Fruit fly (Drosophila melanogaster): ENCODE results near the gene CG7884.

Gene CG7884

dm6 chrX:19225304-19225640, 4.8 kb downstream of the CG7884 start:
- TF ChIP-seq Hr96 (GFP tag; optimal IDR thresholded peaks at IDR 0.05) (no peak), CG12768 (GFP tag; optimal IDR thresholded peaks at IDR 0.05) (no peak), CG33017 (tag; optimal IDR thresholded peaks at IDR 0.05) (no peak), Crg-1 (GFP tag; optimal IDR thresholded peaks at IDR 0.05) (no peak), CG5204 (GFP tag; optimal IDR thresholded peaks at IDR 0.05) (no peak), CG1620 (GFP tag; optimal IDR thresholded peaks at IDR 0.05) (no peak), CG7101 (tag; optimal IDR thresholded peaks at IDR 0.05) (no peak), CG14711 (tag; optimal IDR thresholded peaks at IDR 0.05) (no peak), bab1 (GFP tag; optimal IDR thresholded peaks at IDR 0.05) (no peak), cic (GFP tag; optimal IDR thresholded peaks at IDR 0.05) (no peak), cnc (optimal IDR thresholded peaks at IDR 0.05) (no peak), kay (GFP tag; ENCODE audit: borderline replicate concordance) (no peak), toe (GFP tag; optimal IDR thresholded peaks at IDR 0.05) (no peak), tj (GFP tag; optimal IDR thresholded peaks at IDR 0.05) (no peak), Clk (GFP tag; optimal IDR thresholded peaks at IDR 0.05) (no peak)

- TF ChIP-seq kay (GFP tag; ENCODE audit: borderline replicate concordance) (no peak), cic (GFP tag; optimal IDR thresholded peaks at IDR 0.05) (no peak), Clk (GFP tag; optimal IDR thresholded peaks at IDR 0.05) (no peak), Mnt (GFP tag; optimal IDR thresholded peaks at IDR 0.05) (no peak), Crg-1 (GFP tag; optimal IDR thresholded peaks at IDR 0.05) (no peak), Hr96 (GFP tag; optimal IDR thresholded peaks at IDR 0.05) (no peak), CG1620 (GFP tag; optimal IDR thresholded peaks at IDR 0.05) (no peak), CG7101 (tag; optimal IDR thresholded peaks at IDR 0.05) (no peak), CG12768 (GFP tag; optimal IDR thresholded peaks at IDR 0.05) (no peak), CG7045 (GFP tag; optimal IDR thresholded peaks at IDR 0.05) (no peak)
Measured at dm6 chrX:19229855-19230433, 9.5 kb downstream of the CG7884 start.

dm6 chrX:19238613-19239012, 18.2 kb downstream of the CG7884 start:
- TF ChIP-seq Clk (GFP tag; optimal IDR thresholded peaks at IDR 0.05) (no peak), CG11617 (GFP tag; optimal IDR thresholded peaks at IDR 0.05) (no peak), CG7045 (GFP tag; optimal IDR thresholded peaks at IDR 0.05) (no peak), Crg-1 (GFP tag; optimal IDR thresholded peaks at IDR 0.05) (no peak), cnc (optimal IDR thresholded peaks at IDR 0.05) (no peak), CG1620 (GFP tag; optimal IDR thresholded peaks at IDR 0.05) (no peak), Mnt (GFP tag; optimal IDR thresholded peaks at IDR 0.05) (no peak), pad (GFP tag; optimal IDR thresholded peaks at IDR 0.05) (no peak), CG14711 (tag; optimal IDR thresholded peaks at IDR 0.05) (no peak), CG12768 (GFP tag; optimal IDR thresholded peaks at IDR 0.05) (no peak)

dm6 chrX:19239365-19239764, 18.9 kb downstream of the CG7884 start:
- TF ChIP-seq Crg-1 (GFP tag; optimal IDR thresholded peaks at IDR 0.05) (no peak), CG11617 (GFP tag; optimal IDR thresholded peaks at IDR 0.05) (no peak), pad (GFP tag; optimal IDR thresholded peaks at IDR 0.05) (no peak), tj (GFP tag; optimal IDR thresholded peaks at IDR 0.05) (no peak), kay (GFP tag; ENCODE audit: borderline replicate concordance) (no peak), CG7101 (tag; optimal IDR thresholded peaks at IDR 0.05) (no peak), Hr96 (GFP tag; optimal IDR thresholded peaks at IDR 0.05) (no peak), cic (GFP tag; optimal IDR thresholded peaks at IDR 0.05) (no peak)

dm6 chrX:19240230-19240839, 19.9 kb downstream of the CG7884 start:
- TF ChIP-seq Mnt (GFP tag; optimal IDR thresholded peaks at IDR 0.05) (peak; percentile 59), Clk (GFP tag; optimal IDR thresholded peaks at IDR 0.05) (no peak)

- TF ChIP-seq Crg-1 (GFP tag; optimal IDR thresholded peaks at IDR 0.05) (no peak), cic (GFP tag; optimal IDR thresholded peaks at IDR 0.05) (peak; percentile 33)
Measured at dm6 chrX:19241790-19242373, 21.5 kb downstream of the CG7884 start, which contains the start of gene CG14196. CG14196 (minus strand) TSS chrX:19241840.

- TF ChIP-seq pad (GFP tag; optimal IDR thresholded peaks at IDR 0.05) (no peak), ovo (GFP tag; optimal IDR thresholded peaks at IDR 0.05) (no peak), tj (GFP tag; optimal IDR thresholded peaks at IDR 0.05) (no peak), CG1620 (GFP tag; optimal IDR thresholded peaks at IDR 0.05) (no peak), CG7045 (GFP tag; optimal IDR thresholded peaks at IDR 0.05) (no peak), Crg-1 (GFP tag; optimal IDR thresholded peaks at IDR 0.05) (no peak), cnc (optimal IDR thresholded peaks at IDR 0.05) (no peak), Hr96 (GFP tag; optimal IDR thresholded peaks at IDR 0.05) (peak; percentile 24), CG12768 (GFP tag; optimal IDR thresholded peaks at IDR 0.05) (no peak), cic (GFP tag; optimal IDR thresholded peaks at IDR 0.05) (no peak), Clk (GFP tag; optimal IDR thresholded peaks at IDR 0.05) (no peak), CG11617 (GFP tag; optimal IDR thresholded peaks at IDR 0.05) (peak; percentile 0), bab1 (GFP tag; optimal IDR thresholded peaks at IDR 0.05) (peak; percentile 3), toe (GFP tag; optimal IDR thresholded peaks at IDR 0.05) (peak; percentile 10), CG33017 (tag; optimal IDR thresholded peaks at IDR 0.05) (no peak), Mnt (GFP tag; optimal IDR thresholded peaks at IDR 0.05) (no peak), CG7101 (tag; optimal IDR thresholded peaks at IDR 0.05) (no peak), CG14711 (tag; optimal IDR thresholded peaks at IDR 0.05) (peak; percentile 8), kay (GFP tag; ENCODE audit: borderline replicate concordance) (no peak), CG5204 (GFP tag; optimal IDR thresholded peaks at IDR 0.05) (peak; percentile 24)
Measured at dm6 chrX:19243379-19243834, 23.0 kb downstream of the CG7884 start, which contains the start of gene CG7889. CG7889 (plus strand) TSS chrX:19243631.
